Worm (Caenorhabditis elegans): ENCODE results near the gene R02C2.7.

ce11 chrV:242518-242917 lies at the start of gene R02C2.7:
- no peak for TF ChIP-seq ztf-23 (GFP tag; IDR thresholded peaks at IDR 0.05)
- TF ChIP-seq klf-2 (GFP tag; conservative IDR thresholded peaks at IDR 0.05): no peak
- TF ChIP-seq tab-1 (GFP tag; IDR thresholded peaks at IDR 0.05): no peak
